Fruit fly (Drosophila melanogaster) whole organism, adult: ENCODE results near the gene sav.

ENCODE experiments used
- CG12768 ChIP-seq: fragments of 200-800 bp; sonication (Bioruptor generic); optimal IDR thresholded peaks from 2 replicates; lab custom pipeline; 2017; ENCODE audit warnings: missing biosample characterization, missing genetic modification characterization, mild to moderate bottlenecking, moderate library complexity, missing genetic modification reagents
- CG33017 ChIP-seq: fragments of 200-800 bp; sonication (Bioruptor generic); optimal IDR thresholded peaks from 2 replicates; lab custom pipeline; 2018; ENCODE audit warnings: missing biosample characterization, mild to moderate bottlenecking, missing genetic modification characterization, moderate library complexity
- CG5204 ChIP-seq: fragments of 200-800 bp; sonication (Bioruptor generic); optimal IDR thresholded peaks from 2 replicates; lab custom pipeline; 2016; ENCODE audit warnings: missing biosample characterization, missing genetic modification characterization
- CG7045 ChIP-seq: fragments of 200-800 bp; sonication (Bioruptor generic); optimal IDR thresholded peaks from 2 replicates; lab custom pipeline; 2017; ENCODE audit warnings: missing biosample characterization, mild to moderate bottlenecking, missing genetic modification characterization
- CG7101 ChIP-seq: fragments of 200-800 bp; sonication (Bioruptor generic); optimal IDR thresholded peaks from 2 replicates; lab custom pipeline; 2018; ENCODE audit warnings: missing biosample characterization, mild to moderate bottlenecking, missing genetic modification characterization, moderate library complexity
- Mnt ChIP-seq: fragments of 200-800 bp; sonication (Bioruptor generic); optimal IDR thresholded peaks from 2 replicates; lab custom pipeline; 2016; ENCODE audit warnings: missing biosample characterization, mild to moderate bottlenecking, missing genetic modification characterization
- cic ChIP-seq: fragments of 200-800 bp; sonication (Bioruptor generic); optimal IDR thresholded peaks from 2 replicates; lab custom pipeline; 2017; ENCODE audit warnings: missing biosample characterization, mild to moderate bottlenecking, missing genetic modification characterization, moderate library complexity
- cnc ChIP-seq, 2 experiments: fragments of >200 bp; optimal IDR thresholded peaks; 2 replicates each; lab custom pipeline; 2017
- ovo ChIP-seq: fragments of 200-800 bp; sonication (Bioruptor generic); optimal IDR thresholded peaks from 2 replicates; lab custom pipeline; 2016; ENCODE audit warnings: missing biosample characterization, missing genetic modification characterization
- pad ChIP-seq: fragments of 200-800 bp; sonication (Bioruptor generic); optimal IDR thresholded peaks from 3 replicates; lab custom pipeline; 2017; ENCODE audit warnings: missing biosample characterization, missing genetic modification characterization, mild to moderate bottlenecking, moderate library complexity, missing genetic modification reagents

DNA sequence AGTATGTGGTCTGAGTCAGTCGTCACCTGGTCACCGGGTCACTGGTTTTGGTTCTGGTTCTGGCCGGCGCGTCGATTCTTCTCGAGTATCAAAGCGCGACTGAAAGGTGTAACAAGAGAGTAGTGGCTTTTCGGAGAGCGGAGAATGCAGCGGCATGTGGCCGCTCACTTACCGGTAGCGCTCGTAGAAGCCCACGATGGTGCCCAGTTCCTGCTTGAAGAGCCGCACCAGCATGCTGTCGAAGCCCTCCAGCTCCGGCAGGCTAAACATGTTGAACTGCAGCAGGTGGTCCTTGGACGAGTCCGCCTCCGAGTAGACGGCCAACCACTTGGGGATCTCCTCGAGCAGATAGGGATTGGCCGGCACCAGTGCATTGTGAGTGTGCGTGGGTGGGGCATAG lies 2.2 kb downstream of the sav start, which contains the start of gene Ctns:
- TF ChIP-seq pad, result no peak
- TF ChIP-seq cnc (optimal IDR thresholded peaks at IDR 0.05; lab: Kevin White, UChicago), result no peak
- no peak for TF ChIP-seq ovo
- no peak for TF ChIP-seq Mnt
- no peak for TF ChIP-seq CG5204 (GFP tag; lab: Kevin White, UChicago)
- TF ChIP-seq CG7101 (tag; lab: Kevin White, UChicago), result no peak
- TF ChIP-seq CG33017 (tag; lab: Kevin White, UChicago), result no peak
- no peak for TF ChIP-seq CG7045 (GFP tag; lab: Kevin White, UChicago)
- no peak for TF ChIP-seq CG12768 (GFP tag; lab: Kevin White, UChicago)
- no peak for TF ChIP-seq cic
